Fruit fly (Drosophila melanogaster) Kc167 (cell line): Measurements from ENCODE around the gene CG31088.

Source experiments
- Myc ChIP-seq: fragments of >200 bp; optimal IDR thresholded peaks from 2 replicates; lab custom pipeline; 2017; ENCODE audit warnings: missing external identifiers
- Sin3A ChIP-seq: fragments of >200 bp; optimal IDR thresholded peaks from 2 replicates; lab custom pipeline; 2018; ENCODE audit warnings: missing external identifiers
- insv ChIP-seq: fragments of >200 bp; optimal IDR thresholded peaks from 3 replicates; lab custom pipeline; 2018; ENCODE audit warnings: missing external identifiers
- psq ChIP-seq: fragments of >200 bp; optimal IDR thresholded peaks from 2 replicates; lab custom pipeline; 2017; ENCODE audit warnings: missing external identifiers
- ttk ChIP-seq: sonication (Bioruptor generic); optimal IDR thresholded peaks from 2 replicates; lab custom pipeline; 2017; ENCODE audit warnings: missing external identifiers

- TF ChIP-seq insv (no peak), Sin3A (lab: Kevin White, UChicago) (no peak), psq (lab: Kevin White, UChicago) (no peak), ttk (no peak), Myc (no peak)
Measured at dm6 chr3R:15933609-15934232, 17.0 kb downstream of the CG31088 start, which contains the start of the genes CG5478 and blp.
